Worm (Caenorhabditis elegans) whole organism, late embryonic: Measurements from ENCODE around the gene snr-3.

Experiments
- pag-3 ChIP-seq: sonication (generic microtip); optimal IDR thresholded peaks from 2 replicates; lab custom pipeline; 2016; ENCODE audit warnings: missing compliant biosample characterization, missing genetic modification characterization, borderline replicate concordance
- unc-86 ChIP-seq: sonication (generic microtip); optimal IDR thresholded peaks from 2 replicates; lab custom pipeline; 2016; ENCODE audit warnings: missing genetic modification characterization, missing compliant biosample characterization

DNA sequence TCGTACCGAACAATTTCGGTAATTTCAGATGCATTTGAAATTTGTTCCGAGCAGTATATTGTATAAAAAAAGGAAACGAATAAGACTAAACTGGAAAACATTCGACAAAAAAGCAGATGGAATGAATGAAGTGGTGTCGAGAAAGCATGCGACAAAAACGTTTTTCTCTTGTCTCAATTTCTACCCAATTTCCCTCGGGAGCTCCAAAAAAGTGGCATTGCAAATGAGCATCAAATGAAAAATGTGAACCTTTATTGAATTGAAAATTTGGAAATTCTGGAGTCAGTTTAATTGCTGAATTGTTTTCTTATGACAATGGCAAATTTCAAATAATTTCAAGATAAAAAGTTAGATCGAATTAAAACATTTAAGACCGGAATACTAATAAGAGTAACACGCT lies 10.6 kb upstream of the snr-3 start, which contains the start of gene R05G9.5:
- TF ChIP-seq unc-86 (tag; lab: Kevin White, UChicago), result no peak
- no peak for TF ChIP-seq pag-3
